Worm (Caenorhabditis elegans) whole organism, mixed stage, embryonic: Measurements from ENCODE around the gene F26F4.2.

Experiments used
- lin-32 ChIP-seq: fragments of 200-800 bp; sonication (Bioruptor generic); optimal IDR thresholded peaks from 2 replicates; lab custom pipeline; 2018; ENCODE audit warnings: mild to moderate bottlenecking, missing genetic modification characterization, missing compliant biosample characterization
- mab-5 ChIP-seq: fragments of 150-350 bp; optimal IDR thresholded peaks from 2 replicates; lab custom pipeline; 2014; ENCODE audit warnings: missing biosample characterization, missing genetic modification characterization
- mep-1 ChIP-seq: fragments of 150-350 bp; optimal IDR thresholded peaks from 2 replicates; lab custom pipeline; 2017; ENCODE audit warnings: missing biosample characterization, missing genetic modification reagents, missing genetic modification characterization, inconsistent platforms
- nhr-237 ChIP-seq: fragments of 150-350 bp; optimal IDR thresholded peaks from 2 replicates; lab custom pipeline; 2014; ENCODE audit warnings: missing biosample characterization, missing genetic modification characterization
- unc-62 ChIP-seq: fragments of 150-350 bp; optimal IDR thresholded peaks from 2 replicates; lab custom pipeline; 2014; ENCODE audit warnings: missing biosample characterization, missing genetic modification reagents, missing genetic modification characterization
- zip-8 ChIP-seq: fragments of 150-350 bp; optimal IDR thresholded peaks from 2 replicates; lab custom pipeline; 2014; ENCODE audit warnings: missing biosample characterization, missing genetic modification characterization
- ztf-11 ChIP-seq: fragments of 150-350 bp; optimal IDR thresholded peaks from 2 replicates; lab custom pipeline; 2014; ENCODE audit warnings: missing biosample characterization, missing genetic modification characterization

DNA sequence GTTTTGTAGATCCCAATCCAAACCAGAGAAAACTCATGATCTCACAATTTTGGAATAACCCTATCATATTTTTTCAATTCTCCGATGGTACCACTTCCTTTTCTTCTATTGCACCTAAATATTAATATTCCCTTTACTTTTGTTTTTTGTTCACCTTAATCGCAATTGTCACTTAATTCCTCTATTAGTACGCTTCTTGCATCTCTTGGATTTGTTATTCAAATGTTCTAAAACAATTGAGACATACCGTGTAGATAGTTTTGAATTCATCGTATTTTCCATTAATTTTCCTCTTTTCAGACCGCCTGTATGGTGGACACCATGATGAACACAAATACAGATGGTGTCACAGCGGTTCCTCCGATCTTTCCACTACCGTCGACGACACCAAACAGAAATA lies 40.8 kb downstream of the F26F4.2 start, which contains the start of gene flh-2:
- TF ChIP-seq nhr-237 (tag; lab: Kevin White, UChicago) = no peak
- no peak for TF ChIP-seq mab-5 (tag; lab: Kevin White, UChicago)
- TF ChIP-seq mep-1 (tag; lab: Kevin White, UChicago) = no peak
- TF ChIP-seq lin-32 = no peak
- TF ChIP-seq ztf-11 (tag; lab: Kevin White, UChicago) = no peak
- TF ChIP-seq unc-62 (GFP tag; lab: Kevin White, UChicago) = no peak
- no peak for TF ChIP-seq zip-8 (tag; lab: Kevin White, UChicago)
